Fruit fly (Drosophila melanogaster) whole organism, embryonic: ENCODE data around the gene CG3909.

Source experiments
- B-H2 ChIP-seq: fragments of 200-800 bp; sonication (Bioruptor generic); optimal IDR thresholded peaks from 2 replicates; lab custom pipeline; 2018; ENCODE audit warnings: missing biosample characterization, mild to moderate bottlenecking, missing genetic modification characterization
- CG10147 ChIP-seq: fragments of 200-800 bp; sonication (Bioruptor generic); optimal IDR thresholded peaks from 2 replicates; lab custom pipeline; 2019; ENCODE audit warnings: missing biosample characterization, mild to moderate bottlenecking, missing genetic modification characterization, moderate library complexity
- CG10654 ChIP-seq: fragments of 200-800 bp; sonication (Bioruptor generic); optimal IDR thresholded peaks from 2 replicates; lab custom pipeline; 2016; ENCODE audit warnings: missing biosample characterization, missing genetic modification characterization
- CG11723 ChIP-seq: fragments of 200-800 bp; sonication (Bioruptor generic); optimal IDR thresholded peaks from 2 replicates; lab custom pipeline; 2017; ENCODE audit warnings: missing biosample characterization, mild to moderate bottlenecking, missing genetic modification characterization
- CG13287 ChIP-seq: fragments of 200-800 bp; sonication (Bioruptor generic); IDR thresholded peaks from 2 replicates; pipeline ENCODE4 v1.3.6; 2022; ENCODE audit warnings: missing biosample characterization, missing genetic modification characterization; ENCODE audit not compliant: partially characterized antibody
- CG14014 ChIP-seq: fragments of 200-800 bp; sonication (Bioruptor generic); IDR thresholded peaks from 2 replicates; pipeline ENCODE4 v1.3.6; 2022; ENCODE audit warnings: missing biosample characterization, missing genetic modification characterization
- CG16813 ChIP-seq: fragments of 200-800 bp; sonication (Bioruptor generic); IDR thresholded peaks from 3 replicates; pipeline ENCODE4 v1.3.6; 2022; ENCODE audit warnings: missing biosample characterization, missing genetic modification characterization; ENCODE audit not compliant: partially characterized antibody
- CG17829 ChIP-seq: fragments of 200-800 bp; optimal IDR thresholded peaks from 2 replicates; lab custom pipeline; 2019; ENCODE audit warnings: missing biosample characterization, mild to moderate bottlenecking, missing genetic modification characterization, moderate library complexity
- CG18476 ChIP-seq: fragments of 200-800 bp; sonication (Bioruptor generic); optimal IDR thresholded peaks from 2 replicates; lab custom pipeline; 2016; ENCODE audit warnings: missing biosample characterization, mild to moderate bottlenecking, missing genetic modification characterization
- CG2120 ChIP-seq: fragments of 200-800 bp; sonication (Bioruptor generic); optimal IDR thresholded peaks from 3 replicates; lab custom pipeline; 2016; ENCODE audit warnings: missing biosample characterization, missing genetic modification characterization
- CG2129 ChIP-seq: fragments of 200-800 bp; sonication (Bioruptor generic); IDR thresholded peaks from 2 replicates; pipeline ENCODE4 v1.3.6; 2022; ENCODE audit warnings: missing biosample characterization, missing genetic modification characterization; ENCODE audit not compliant: partially characterized antibody
- CG5953 ChIP-seq: fragments of 200-800 bp; sonication (Bioruptor generic); IDR thresholded peaks from 2 replicates; pipeline ENCODE4 v1.3.6; 2022; ENCODE audit warnings: missing biosample characterization, missing genetic modification characterization
- CG7928 ChIP-seq: fragments of 200-800 bp; sonication (Bioruptor generic); optimal IDR thresholded peaks from 2 replicates; lab custom pipeline; 2017; ENCODE audit warnings: missing biosample characterization, mild to moderate bottlenecking, missing genetic modification characterization
- H15 ChIP-seq: fragments of 200-800 bp; sonication (Bioruptor generic); IDR thresholded peaks from 3 replicates; pipeline ENCODE4 v1.3.6; 2022; ENCODE audit warnings: missing biosample characterization, missing genetic modification characterization
- Nf-YB ChIP-seq: fragments of 200-800 bp; sonication (Bioruptor generic); optimal IDR thresholded peaks from 3 replicates; lab custom pipeline; 2019; ENCODE audit warnings: missing biosample characterization, mild to moderate bottlenecking, missing genetic modification characterization, moderate library complexity
- Nf-YC ChIP-seq: fragments of 200-800 bp; optimal IDR thresholded peaks from 3 replicates; lab custom pipeline; 2019; ENCODE audit warnings: missing biosample characterization, mild to moderate bottlenecking, missing genetic modification characterization, moderate library complexity
- Ssrp ChIP-seq: fragments of 200-800 bp; sonication (Bioruptor generic); optimal IDR thresholded peaks from 2 replicates; lab custom pipeline; 2018; ENCODE audit warnings: missing biosample characterization, mild to moderate bottlenecking, missing genetic modification characterization, moderate library complexity
- amos ChIP-seq: fragments of 200-800 bp; sonication (Bioruptor generic); IDR thresholded peaks from 2 replicates; pipeline ENCODE4 v1.3.6; 2022; ENCODE audit warnings: missing biosample characterization, missing genetic modification characterization; ENCODE audit not compliant: partially characterized antibody
- ato ChIP-seq: fragments of 200-800 bp; sonication (Bioruptor generic); IDR thresholded peaks from 2 replicates; pipeline ENCODE4 v1.3.6; 2022; ENCODE audit warnings: missing biosample characterization, missing genetic modification characterization; ENCODE audit not compliant: partially characterized antibody
- chm ChIP-seq: fragments of 200-800 bp; sonication (Bioruptor generic); IDR thresholded peaks from 2 replicates; pipeline ENCODE4 v1.3.6; 2022; ENCODE audit warnings: missing biosample characterization, missing genetic modification characterization
- gce ChIP-seq: fragments of 200-800 bp; sonication (Bioruptor generic); IDR thresholded peaks from 3 replicates; pipeline ENCODE4 v1.3.6; 2022; ENCODE audit warnings: missing biosample characterization, missing genetic modification characterization
- gem ChIP-seq: fragments of 200-800 bp; sonication (Bioruptor generic); optimal IDR thresholded peaks from 2 replicates; lab custom pipeline; 2019; ENCODE audit warnings: missing biosample characterization, mild to moderate bottlenecking, missing genetic modification characterization, moderate library complexity
- hb ChIP-seq: fragments of 200-800 bp; sonication (Bioruptor generic); IDR thresholded peaks from 3 replicates; pipeline ENCODE4 v1.3.6; 2022; ENCODE audit warnings: missing biosample characterization, missing genetic modification characterization; ENCODE audit not compliant: partially characterized antibody
- maf-S ChIP-seq: fragments of 200-800 bp; sonication (Bioruptor generic); optimal IDR thresholded peaks from 2 replicates; lab custom pipeline; 2016; ENCODE audit warnings: missing biosample characterization, missing genetic modification characterization
- onecut ChIP-seq: fragments of 200-800 bp; sonication (Bioruptor generic); IDR thresholded peaks from 2 replicates; pipeline ENCODE4 v1.3.6; 2022; ENCODE audit warnings: missing biosample characterization, missing genetic modification characterization
- otp ChIP-seq: fragments of 200-800 bp; sonication (Bioruptor generic); IDR thresholded peaks from 3 replicates; pipeline ENCODE4, ENCODE4 v1.3.6; 2022; ENCODE audit warnings: missing biosample characterization, missing genetic modification characterization
- pros ChIP-seq: fragments of 200-800 bp; sonication (Bioruptor generic); optimal IDR thresholded peaks from 3 replicates; lab custom pipeline; 2019; ENCODE audit warnings: missing biosample characterization, mild to moderate bottlenecking, missing genetic modification characterization, moderate library complexity
- sens ChIP-seq: fragments of 200-800 bp; sonication (Bioruptor generic); peaks from one replicate; lab custom pipeline; 2016; ENCODE audit warnings: missing biosample characterization, missing genetic modification characterization
- sens-2 ChIP-seq: fragments of 200-800 bp; sonication (Bioruptor generic); IDR thresholded peaks from 2 replicates; pipeline ENCODE4 v1.3.6; 2022; ENCODE audit warnings: missing biosample characterization, missing genetic modification characterization
- sug ChIP-seq: fragments of 200-800 bp; optimal IDR thresholded peaks from 2 replicates; lab custom pipeline; 2019; ENCODE audit warnings: missing biosample characterization, mild to moderate bottlenecking, missing genetic modification characterization, moderate library complexity
- tin ChIP-seq: fragments of 200-800 bp; sonication (Bioruptor generic); optimal IDR thresholded peaks from 3 replicates; lab custom pipeline; 2016; ENCODE audit warnings: missing biosample characterization, missing genetic modification characterization
- tna ChIP-seq: fragments of 200-800 bp; sonication (Bioruptor generic); IDR thresholded peaks from 2 replicates; pipeline ENCODE4 v1.3.6; 2022; ENCODE audit warnings: missing biosample characterization, missing genetic modification characterization; ENCODE audit not compliant: partially characterized antibody
- twi ChIP-seq: fragments of 200-800 bp; optimal IDR thresholded peaks from 2 replicates; lab custom pipeline; 2019; ENCODE audit warnings: missing biosample characterization, mild to moderate bottlenecking, missing genetic modification characterization, moderate library complexity
- z ChIP-seq: fragments of 200-800 bp; sonication (Bioruptor generic); IDR thresholded peaks from 3 replicates; pipeline ENCODE4 v1.3.6; 2022; ENCODE audit warnings: missing biosample characterization, missing genetic modification characterization
- zen ChIP-seq: fragments of 200-800 bp; sonication (Bioruptor generic); optimal IDR thresholded peaks from 3 replicates; lab custom pipeline; 2018; ENCODE audit warnings: missing biosample characterization, mild to moderate bottlenecking, missing genetic modification characterization, moderate library complexity
- zf30C ChIP-seq: fragments of 200-800 bp; sonication (Bioruptor generic); optimal IDR thresholded peaks from 3 replicates; lab custom pipeline; 2018; ENCODE audit warnings: missing biosample characterization, mild to moderate bottlenecking, missing genetic modification characterization

CG3909 gene

dm6 chr3R:10066470-10066869 is 23.4 kb downstream of the CG3909 start, which contains the start of gene CG33783:
Gene CG33783, plus strand, starts transcription at chr3R:10066770.
- TF ChIP-seq zen (tag; lab: Kevin White, UChicago) (no peak), gce (GFP tag; lab: Robert Waterston, UW) (no peak), CG2129 (GFP tag; lab: Robert Waterston, UW) (no peak), hb (GFP tag; lab: Robert Waterston, UW) (no peak), tin (GFP tag; lab: Kevin White, UChicago) (no peak), Ssrp (tag; lab: Kevin White, UChicago) (no peak), CG10654 (GFP tag; lab: Kevin White, UChicago) (no peak), H15 (GFP tag; lab: Robert Waterston, UW) (no peak), onecut (GFP tag; lab: Robert Waterston, UW) (no peak), zf30C (no peak), sug (tag; lab: Kevin White, UChicago) (no peak), ato (GFP tag; lab: Robert Waterston, UW) (no peak), CG14014 (GFP tag; lab: Robert Waterston, UW) (no peak), CG11723 (GFP tag; lab: Kevin White, UChicago) (no peak)

- TF ChIP-seq twi (tag; lab: Kevin White, UChicago) (no peak), z (GFP tag; lab: Robert Waterston, UW) (no peak), CG16813 (GFP tag; lab: Robert Waterston, UW) (no peak), CG7928 (no peak), CG10147 (GFP tag; lab: Kevin White, UChicago) (no peak), amos (no peak), CG13287 (GFP tag; lab: Robert Waterston, UW) (no peak), CG5953 (GFP tag; lab: Robert Waterston, UW) (no peak), tna (GFP tag; lab: Robert Waterston, UW) (no peak), otp (GFP tag; lab: Robert Waterston, UW) (no peak), maf-S (GFP tag; lab: Kevin White, UChicago) (no peak), chm (GFP tag; lab: Robert Waterston, UW) (no peak)
These were observed 24.5 kb downstream of the CG3909 start, which contains the start of gene CG33784 for dm6 chr3R:10067605-10068004. Gene CG33784, plus strand, starts transcription at chr3R:10067905.

- TF ChIP-seq sens-2 (GFP tag; lab: Robert Waterston, UW) (no peak), sens (GFP tag; lab: Kevin White, UChicago) (peak; percentile 56), gem (tag; lab: Kevin White, UChicago) (peak; percentile 23), CG18476 (peak; percentile 90), Nf-YB (GFP tag; lab: Kevin White, UChicago) (peak; percentile 42), CG2120 (GFP tag; lab: Kevin White, UChicago) (no peak), Nf-YC (tag; lab: Kevin White, UChicago) (peak; percentile 61), CG17829 (tag; lab: Kevin White, UChicago) (no peak), pros (GFP tag; lab: Kevin White, UChicago) (peak; percentile 28), B-H2 (GFP tag; lab: Kevin White, UChicago) (no peak)
- TF ChIP-seq, all 482 proteins: peak for 6
These were observed 25.7 kb downstream of the CG3909 start for dm6 chr3R:10068780-10069179.
